Worm (Caenorhabditis elegans) whole organism, L4 larva: Measurements from ENCODE around the gene F46C5.4.

Source experiments
- D1046.2 ChIP-seq: fragments of 200-800 bp; sonication (Bioruptor generic); IDR thresholded peaks from 2 replicates; pipeline ENCODE4 v1.3.6; 2022; ENCODE audit warnings: missing genetic modification characterization, missing compliant biosample characterization
- F10B5.3 ChIP-seq: sonication (generic microtip); optimal IDR thresholded peaks from 2 replicates; lab custom pipeline; 2016; ENCODE audit warnings: mild to moderate bottlenecking, missing genetic modification characterization, missing compliant biosample characterization
- F44E2.7 ChIP-seq: fragments of 200-800 bp; sonication (Bioruptor generic); IDR thresholded peaks from 2 replicates; pipeline ENCODE4 v2.1.2; 2022; ENCODE audit warnings: missing genetic modification characterization, missing compliant biosample characterization
- T20F7.1 ChIP-seq: fragments of 200-800 bp; sonication (Bioruptor generic); optimal IDR thresholded peaks from 2 replicates; lab custom pipeline; 2018; ENCODE audit warnings: mild to moderate bottlenecking, missing genetic modification characterization, missing compliant biosample characterization
- ZK337.2 ChIP-seq: fragments of 200-800 bp; sonication (Bioruptor generic); IDR thresholded peaks from 2 replicates; pipeline ENCODE4 v1.3.6; 2022; ENCODE audit warnings: missing genetic modification reagents, missing genetic modification characterization, missing compliant biosample characterization
- aha-1 ChIP-seq: fragments of 150-350 bp; peaks from one replicate; lab custom pipeline; 2014; ENCODE audit warnings: missing biosample characterization, missing genetic modification characterization
- aly-2 ChIP-seq: sonication (generic microtip); optimal IDR thresholded peaks from 2 replicates; lab custom pipeline; 2018; ENCODE audit warnings: missing biosample characterization, missing genetic modification characterization
- ama-1 ChIP-seq: fragments of 150-350 bp; optimal IDR thresholded peaks from 2 replicates; lab custom pipeline; 2014; ENCODE audit warnings: inconsistent platforms, mixed read lengths
- ceh-82 ChIP-seq: sonication (generic microtip); optimal IDR thresholded peaks from 2 replicates; lab custom pipeline; 2017; ENCODE audit warnings: missing biosample characterization, missing genetic modification characterization
- cey-2 ChIP-seq: sonication (generic microtip); optimal IDR thresholded peaks from 3 replicates; lab custom pipeline; 2017; ENCODE audit warnings: missing genetic modification characterization, mild to moderate bottlenecking, missing compliant biosample characterization, antibody characterized with exemption, borderline replicate concordance; ENCODE audit not compliant: insufficient read depth
- ctbp-1 ChIP-seq: fragments of 200-800 bp; sonication (Bioruptor generic); IDR thresholded peaks from 2 replicates; pipeline ENCODE4 v1.3.6; 2022; ENCODE audit warnings: missing genetic modification reagents, missing genetic modification characterization, missing compliant biosample characterization
- daf-16 ChIP-seq, 3 experiments: sonication (generic microtip); optimal IDR thresholded peaks; 2 replicates each; lab custom pipeline; 2016 to 2017; ENCODE audit warnings: missing genetic modification characterization in 3 of 3, missing genetic modification reagents in 3 of 3, mild to moderate bottlenecking in 2 of 3, missing compliant biosample characterization in 2 of 3, missing biosample characterization in 1 of 3, moderate library complexity in 1 of 3
- daf-19 ChIP-seq: fragments of 200-800 bp; sonication (Bioruptor generic); conservative IDR thresholded peaks from 2 replicates; pipeline ENCODE4 v1.3.6; 2022; ENCODE audit warnings: missing genetic modification characterization, missing compliant biosample characterization
- daf-8 ChIP-seq: fragments of 200-800 bp; sonication (Bioruptor generic); IDR thresholded peaks from 2 replicates; pipeline ENCODE4 v1.3.6; 2022; ENCODE audit warnings: missing genetic modification characterization, missing compliant biosample characterization
- dmd-6 ChIP-seq: fragments of 200-800 bp; sonication (Bioruptor generic); IDR thresholded peaks from 2 replicates; pipeline ENCODE4 v1.3.6; 2022; ENCODE audit warnings: missing genetic modification reagents, missing genetic modification characterization, missing compliant biosample characterization
- dve-1 ChIP-seq: sonication (generic microtip); optimal IDR thresholded peaks from 2 replicates; lab custom pipeline; 2017; ENCODE audit warnings: antibody characterized with exemption, mild to moderate bottlenecking, missing genetic modification characterization, missing compliant biosample characterization; ENCODE audit not compliant: insufficient read depth
- fos-1 ChIP-seq: fragments of 150-350 bp; optimal IDR thresholded peaks from 2 replicates; lab custom pipeline; 2014; ENCODE audit warnings: missing biosample characterization, missing genetic modification characterization
- gei-8 ChIP-seq: fragments of 200-800 bp; sonication (Bioruptor generic); optimal IDR thresholded peaks from 2 replicates; lab custom pipeline; 2018; ENCODE audit warnings: mild to moderate bottlenecking, missing genetic modification characterization, missing compliant biosample characterization
- hlh-11 ChIP-seq: fragments of 200-800 bp; sonication (Bioruptor generic); optimal IDR thresholded peaks from 2 replicates; lab custom pipeline; 2018; ENCODE audit warnings: mild to moderate bottlenecking, missing genetic modification characterization, missing compliant biosample characterization
- lin-1 ChIP-seq: fragments of 200-800 bp; sonication (Bioruptor generic); IDR thresholded peaks from 2 replicates; pipeline ENCODE4 v1.3.6; 2022; ENCODE audit warnings: missing genetic modification reagents, missing genetic modification characterization, missing compliant biosample characterization
- lin-29 ChIP-seq: fragments of 200-800 bp; sonication (Bioruptor generic); IDR thresholded peaks from 2 replicates; pipeline ENCODE4 v1.3.6; 2022; ENCODE audit warnings: missing genetic modification reagents, missing genetic modification characterization, missing compliant biosample characterization
- lin-39 ChIP-seq: fragments of 150-350 bp; optimal IDR thresholded peaks from 2 replicates; lab custom pipeline; 2014; ENCODE audit warnings: missing biosample characterization, missing genetic modification reagents, missing genetic modification characterization
- lsy-2 ChIP-seq, 2 experiments: fragments of 150-350 bp in 1 of 2; sonication (generic microtip) in 1 of 2; optimal IDR thresholded peaks; 2 replicates each; lab custom pipeline; 2014 to 2017; ENCODE audit warnings: missing biosample characterization in 2 of 2, missing genetic modification characterization in 2 of 2
- mep-1 ChIP-seq: fragments of 150-350 bp; sonication (generic microtip); optimal IDR thresholded peaks from 3 replicates; lab custom pipeline; 2014; ENCODE audit warnings: missing biosample characterization, missing genetic modification characterization
- nhr-25 ChIP-seq: sonication (generic microtip); optimal IDR thresholded peaks from 2 replicates; lab custom pipeline; 2017; ENCODE audit warnings: missing genetic modification characterization, mild to moderate bottlenecking, missing compliant biosample characterization, antibody characterized with exemption, moderate library complexity, borderline replicate concordance; ENCODE audit not compliant: insufficient read depth
- nhr-41 ChIP-seq: fragments of 200-800 bp; sonication (Bioruptor generic); IDR thresholded peaks from 2 replicates; pipeline ENCODE4 v1.3.6; 2022; ENCODE audit warnings: missing genetic modification reagents, missing genetic modification characterization, missing compliant biosample characterization
- nhr-77 ChIP-seq: fragments of 150-350 bp; optimal IDR thresholded peaks from 2 replicates; lab custom pipeline; 2014; ENCODE audit warnings: missing biosample characterization, missing genetic modification characterization
- pha-4 ChIP-seq, 2 experiments: fragments of 150-350 bp in 1 of 2; fragments of 200-800 bp in 1 of 2; sonication (Bioruptor generic) in 1 of 2; IDR thresholded peaks in 1 of 2; optimal IDR thresholded peaks in 1 of 2; 2 replicates each; pipeline versions ENCODE4 v1.3.6 to Lab custom; 2014 to 2022; ENCODE audit warnings: missing genetic modification characterization in 2 of 2, missing genetic modification reagents in 2 of 2, missing biosample characterization in 1 of 2, missing compliant biosample characterization in 1 of 2
- set-16 ChIP-seq: fragments of 200-800 bp; sonication (Bioruptor generic); IDR thresholded peaks from 2 replicates; pipeline ENCODE4 v1.3.6; 2022; ENCODE audit warnings: missing genetic modification reagents, missing genetic modification characterization, missing compliant biosample characterization
- skn-1 ChIP-seq: fragments of 150-350 bp; optimal IDR thresholded peaks from 2 replicates; lab custom pipeline; 2014; ENCODE audit warnings: missing biosample characterization, missing genetic modification characterization
- snpc-1.2 ChIP-seq: fragments of 200-800 bp; sonication (Bioruptor generic); IDR thresholded peaks from 2 replicates; pipeline ENCODE4 v1.3.6; 2022; ENCODE audit warnings: missing genetic modification reagents, missing genetic modification characterization, missing compliant biosample characterization
- unc-130 ChIP-seq: sonication (generic microtip); optimal IDR thresholded peaks from 2 replicates; lab custom pipeline; 2016; ENCODE audit warnings: missing genetic modification reagents, missing genetic modification characterization, missing compliant biosample characterization
- unc-39 ChIP-seq: sonication (generic microtip); optimal IDR thresholded peaks from 2 replicates; lab custom pipeline; 2017; ENCODE audit warnings: missing biosample characterization, missing genetic modification characterization
- zfp-3 ChIP-seq: fragments of 200-800 bp; sonication (Bioruptor generic); conservative IDR thresholded peaks from 2 replicates; pipeline ENCODE4 v1.3.6; 2022; ENCODE audit warnings: missing genetic modification reagents, missing genetic modification characterization, missing compliant biosample characterization

Gene F46C5.4

DNA sequence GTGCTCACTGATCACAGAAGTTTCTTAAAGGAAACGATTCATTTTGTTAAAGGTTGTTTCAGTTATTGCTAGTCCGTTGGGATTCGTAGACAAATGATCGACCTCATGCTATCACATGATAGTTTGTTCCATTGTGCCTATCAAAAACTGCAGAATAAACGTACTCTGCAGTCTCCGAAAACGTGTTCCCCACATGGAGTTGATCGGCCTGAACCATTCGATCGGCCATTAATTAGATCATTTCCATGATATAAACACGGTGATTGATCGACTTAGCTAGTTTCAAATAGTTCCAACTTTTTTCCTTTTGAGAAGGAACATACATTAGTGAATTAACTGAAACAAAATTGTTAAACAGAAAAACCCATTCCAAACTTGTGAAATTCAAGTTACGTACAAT, 13.2 kb upstream of the F46C5.4 start (continued):
- TF ChIP-seq hlh-11 (tag; lab: Kevin White, UChicago) (peak; percentile 56), lsy-2 (tag; optimal IDR thresholded peaks at IDR 0.05; lab: Kevin White, UChicago) (peak in 1 of 2 experiments; percentile 0), ama-1 (no peak), lin-1 (GFP tag; lab: Robert Waterston, UW) (no peak), zfp-3 (no peak), nhr-41 (GFP tag; lab: Robert Waterston, UW) (no peak), set-16 (no peak), dmd-6 (peak; percentile 73), skn-1 (tag; lab: Kevin White, UChicago) (no peak)
- TF ChIP-seq, all 104 proteins: peak for 14

DNA sequence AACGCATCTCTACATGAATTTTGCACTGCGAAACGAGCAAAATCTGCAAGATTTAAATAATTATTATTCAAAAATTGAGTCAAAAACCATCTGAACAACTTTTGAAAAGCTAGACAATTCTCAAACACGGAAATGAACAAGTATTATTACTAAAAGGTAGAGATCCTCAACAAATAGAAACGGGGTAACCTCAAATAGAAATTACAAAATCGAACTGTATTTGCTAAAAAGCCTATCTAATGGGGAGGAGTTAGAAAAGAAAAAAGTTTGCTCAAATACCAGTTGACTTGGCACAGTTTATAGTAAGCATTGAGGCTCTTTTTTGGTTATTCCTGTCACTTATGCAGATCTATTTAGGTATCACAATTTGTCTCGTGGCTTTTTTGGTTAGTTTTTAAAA, 10.1 kb upstream of the F46C5.4 start, which contains the start of gene nas-25:
Gene nas-25 (plus strand): TSS at position 301 of the 400 bp plus-strand sequence.
- TF ChIP-seq unc-130 (no peak), cey-2 (tag; lab: Kevin White, UChicago) (no peak), aly-2 (tag; lab: Kevin White, UChicago) (no peak), pha-4 (GFP tag; IDR thresholded peaks at IDR 0.05; lab: Robert Waterston, UW) (no peak), pha-4 (tag; optimal IDR thresholded peaks at IDR 0.05; lab: Kevin White, UChicago) (no peak), daf-8 (GFP tag; lab: Robert Waterston, UW) (no peak), nhr-25 (tag; lab: Kevin White, UChicago) (no peak), F44E2.7 (GFP tag; lab: Robert Waterston, UW) (no peak), lin-29 (GFP tag; lab: Robert Waterston, UW) (no peak), dve-1 (tag; lab: Kevin White, UChicago) (no peak), nhr-41 (GFP tag; lab: Robert Waterston, UW) (no peak), nhr-77 (tag; lab: Kevin White, UChicago) (no peak), fos-1 (no peak), ceh-82 (tag; lab: Kevin White, UChicago) (no peak), lin-39 (tag; lab: Kevin White, UChicago) (no peak)

DNA sequence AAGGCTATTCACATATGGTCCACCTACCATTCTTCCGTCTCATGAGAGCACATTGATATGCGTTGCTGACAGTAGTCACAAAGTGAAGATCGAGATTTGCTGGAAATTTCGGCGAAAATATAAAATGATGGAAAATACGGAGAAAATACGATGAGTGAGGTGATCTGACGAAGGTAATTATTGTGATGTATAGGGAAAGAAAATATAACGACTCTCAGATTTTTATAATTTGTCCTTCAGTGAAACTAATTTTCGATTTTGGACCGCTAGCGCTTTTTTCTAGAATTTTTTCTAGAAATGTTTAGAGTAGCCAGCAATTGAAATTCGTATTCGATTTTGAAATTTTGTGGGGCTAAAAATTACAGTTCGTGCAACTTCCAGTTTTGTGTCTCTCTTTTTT, 6.7 kb upstream of the F46C5.4 start, which contains the start of gene F46C5.2:
Gene F46C5.2 (minus strand): TSS at position 101 of the 400 bp plus-strand sequence.
- TF ChIP-seq dmd-6 (no peak), gei-8 (no peak)
- TF ChIP-seq, all 104 proteins: peak for 0

DNA sequence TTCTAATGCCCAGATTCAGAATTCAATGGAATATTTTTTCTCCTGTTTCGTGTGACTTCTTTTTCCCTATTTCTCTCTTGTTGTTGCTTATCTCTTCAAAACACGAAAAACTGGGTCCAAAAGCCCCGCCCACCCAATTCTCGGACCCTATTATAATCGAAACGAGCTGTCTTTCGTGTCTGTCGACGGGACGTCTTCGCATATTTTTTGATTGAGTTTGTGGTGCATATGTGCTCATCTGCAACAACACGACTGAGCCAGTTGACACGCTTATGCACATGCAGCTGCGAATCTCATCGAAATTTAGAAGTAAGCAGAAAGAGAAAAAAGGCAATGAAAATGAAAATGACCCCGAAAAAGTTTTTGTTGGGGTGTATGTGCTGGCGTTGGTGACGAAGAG, 5.0 kb upstream of the F46C5.4 start:
- no peak for TF ChIP-seq skn-1 (tag; lab: Kevin White, UChicago)
- TF ChIP-seq lin-1 (GFP tag; lab: Robert Waterston, UW), result no peak
- TF ChIP-seq mep-1, result no peak
- TF ChIP-seq aha-1 (tag; lab: Kevin White, UChicago), result peak; percentile 20
- no peak for TF ChIP-seq F10B5.3 (tag; lab: Kevin White, UChicago)
- TF ChIP-seq unc-130, result no peak
- no peak for TF ChIP-seq daf-16 (GFP tag; optimal IDR thresholded peaks at IDR 0.05; lab: Kevin White, UChicago)
- no peak for TF ChIP-seq daf-16 (tag; optimal IDR thresholded peaks at IDR 0.05; lab: Kevin White, UChicago)
- no peak for TF ChIP-seq snpc-1.2 (GFP tag; lab: Robert Waterston, UW)
- no peak for TF ChIP-seq unc-39 (tag; lab: Kevin White, UChicago)
- no peak for TF ChIP-seq ZK337.2 (GFP tag; lab: Robert Waterston, UW)
- TF ChIP-seq ctbp-1 (GFP tag; lab: Robert Waterston, UW), result 0 out of 2 replicates have a peak, but pooled peaks have one; percentile 37
- no peak for TF ChIP-seq daf-19 (GFP tag; lab: Robert Waterston, UW)
- no peak for TF ChIP-seq D1046.2 (GFP tag; lab: Robert Waterston, UW)
- TF ChIP-seq T20F7.1, result no peak
